Worm (Caenorhabditis elegans) whole organism, midembryonic: Measurements from ENCODE around the gene C29E4.17.

ENCODE experiments used
- T22C8.4 ChIP-seq: fragments of 200-800 bp; sonication (Bioruptor generic); IDR thresholded peaks from 2 replicates; pipeline ENCODE4 v1.3.6; 2022; ENCODE audit warnings: missing genetic modification characterization, missing compliant biosample characterization
- cog-1 ChIP-seq: sonication (generic microtip); optimal IDR thresholded peaks from 2 replicates; lab custom pipeline; 2016; ENCODE audit warnings: missing genetic modification characterization, missing compliant biosample characterization
- flt-1 ChIP-seq: fragments of 200-800 bp; sonication (Bioruptor generic); IDR thresholded peaks from 2 replicates; pipeline ENCODE4 v1.3.6; 2022; ENCODE audit warnings: missing genetic modification characterization, missing compliant biosample characterization
- klf-2 ChIP-seq: fragments of 200-800 bp; sonication (Bioruptor generic); conservative IDR thresholded peaks from 2 replicates; pipeline ENCODE4 v1.3.6; 2022; ENCODE audit warnings: missing genetic modification reagents, missing genetic modification characterization, missing compliant biosample characterization
- med-1 ChIP-seq: sonication (generic microtip); optimal IDR thresholded peaks from 2 replicates; lab custom pipeline; 2017; ENCODE audit warnings: missing genetic modification characterization, mild to moderate bottlenecking, missing compliant biosample characterization, antibody characterized with exemption, missing genetic modification reagents; ENCODE audit not compliant: insufficient read depth
- ref-1 ChIP-seq: fragments of 200-800 bp; sonication (Bioruptor generic); conservative IDR thresholded peaks from 2 replicates; pipeline ENCODE4 v1.3.6; 2022; ENCODE audit warnings: missing genetic modification reagents, missing genetic modification characterization, missing compliant biosample characterization
- tab-1 ChIP-seq: fragments of 200-800 bp; sonication (Bioruptor generic); IDR thresholded peaks from 2 replicates; pipeline ENCODE4 v1.3.6; 2022; ENCODE audit warnings: missing genetic modification characterization, missing compliant biosample characterization
- ztf-23 ChIP-seq: fragments of 200-800 bp; sonication (Bioruptor generic); IDR thresholded peaks from 2 replicates; pipeline ENCODE4 v1.3.6; 2022; ENCODE audit warnings: missing genetic modification reagents, missing genetic modification characterization, missing compliant biosample characterization
- ztf-29 ChIP-seq: fragments of 200-800 bp; sonication (Bioruptor generic); IDR thresholded peaks from 2 replicates; pipeline ENCODE4 v1.3.6; 2022; ENCODE audit warnings: missing genetic modification reagents, missing genetic modification characterization, missing compliant biosample characterization

C29E4.17 gene

ce11 chrIII:7922207-7922606, at the start of gene C29E4.17:
C29E4.17 (plus strand) TSS chrIII:7922507.
- TF ChIP-seq tab-1 (GFP tag; lab: Robert Waterston, UW) (no peak), flt-1 (GFP tag; lab: Robert Waterston, UW) (no peak), klf-2 (GFP tag; lab: Robert Waterston, UW) (no peak), T22C8.4 (GFP tag; lab: Robert Waterston, UW) (no peak), med-1 (GFP tag; lab: Kevin White, UChicago) (no peak), cog-1 (tag; lab: Kevin White, UChicago) (no peak), ref-1 (GFP tag; lab: Robert Waterston, UW) (no peak), ztf-23 (no peak), ztf-29 (no peak)

DNA sequence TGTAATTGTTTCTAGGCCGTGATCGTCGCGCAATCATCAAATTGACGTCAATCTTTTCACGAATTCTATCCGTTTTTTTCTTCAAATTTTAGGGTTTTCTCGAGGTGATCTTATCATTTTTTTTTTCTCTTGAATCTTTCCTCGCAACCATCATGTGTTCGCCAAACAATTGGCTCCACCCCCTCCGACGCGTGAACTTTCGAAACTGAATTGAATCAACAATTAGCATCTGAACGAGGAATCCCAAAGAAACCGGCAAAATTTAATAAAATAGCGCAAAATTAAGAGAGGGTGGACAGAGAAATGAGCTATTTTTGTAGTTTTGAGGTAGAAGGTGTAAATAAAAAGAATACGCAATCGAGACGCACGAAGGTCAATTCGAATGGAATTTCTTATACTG, 49.5 kb upstream of the C29E4.17 start:
- TF ChIP-seq ztf-23 = no peak
- no peak for TF ChIP-seq T22C8.4 (GFP tag; lab: Robert Waterston, UW)
- TF ChIP-seq ztf-29 = no peak
- TF ChIP-seq ref-1 (GFP tag; lab: Robert Waterston, UW) = no peak
- TF ChIP-seq med-1 (GFP tag; lab: Kevin White, UChicago) = no peak
- TF ChIP-seq klf-2 (GFP tag; lab: Robert Waterston, UW) = no peak
- TF ChIP-seq flt-1 (GFP tag; lab: Robert Waterston, UW) = no peak
- no peak for TF ChIP-seq cog-1 (tag; lab: Kevin White, UChicago)
- TF ChIP-seq tab-1 (GFP tag; lab: Robert Waterston, UW) = no peak

DNA sequence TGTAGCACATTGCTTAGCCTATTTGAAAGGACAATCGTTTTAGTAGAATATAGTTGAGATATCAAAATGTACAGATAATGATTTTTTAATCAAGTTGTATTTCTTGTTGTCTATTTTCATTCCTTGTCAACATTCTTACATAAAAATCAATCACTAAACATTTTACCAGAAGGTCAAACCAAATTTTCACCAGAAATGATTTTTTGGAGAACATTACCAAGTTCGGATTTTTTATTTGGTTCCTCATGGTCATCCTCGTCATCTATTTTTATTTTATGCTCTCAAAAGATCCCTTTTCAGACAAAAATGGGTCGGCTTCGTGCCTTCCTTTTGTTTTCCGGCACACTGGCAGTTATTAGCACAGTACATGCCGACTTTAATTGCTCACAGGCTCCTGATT, 48.8 kb upstream of the C29E4.17 start, which contains the start of gene tyr-1:
Gene tyr-1 (plus strand): TSS at position 301 of the 400 bp plus-strand sequence.
- TF ChIP-seq cog-1 (tag; lab: Kevin White, UChicago) (no peak), med-1 (GFP tag; lab: Kevin White, UChicago) (no peak), flt-1 (GFP tag; lab: Robert Waterston, UW) (no peak), tab-1 (GFP tag; lab: Robert Waterston, UW) (no peak), ref-1 (GFP tag; lab: Robert Waterston, UW) (no peak), ztf-29 (no peak), klf-2 (GFP tag; lab: Robert Waterston, UW) (no peak), T22C8.4 (GFP tag; lab: Robert Waterston, UW) (no peak), ztf-23 (no peak)

- TF ChIP-seq med-1 (GFP tag; lab: Kevin White, UChicago) (no peak), cog-1 (tag; lab: Kevin White, UChicago) (no peak), ztf-29 (no peak), flt-1 (GFP tag; lab: Robert Waterston, UW) (no peak), ref-1 (GFP tag; lab: Robert Waterston, UW) (no peak), ztf-23 (no peak), klf-2 (GFP tag; lab: Robert Waterston, UW) (no peak), T22C8.4 (GFP tag; lab: Robert Waterston, UW) (no peak)
Observed at ce11 chrIII:7877090-7877489, 45.2 kb upstream of the C29E4.17 start.

DNA sequence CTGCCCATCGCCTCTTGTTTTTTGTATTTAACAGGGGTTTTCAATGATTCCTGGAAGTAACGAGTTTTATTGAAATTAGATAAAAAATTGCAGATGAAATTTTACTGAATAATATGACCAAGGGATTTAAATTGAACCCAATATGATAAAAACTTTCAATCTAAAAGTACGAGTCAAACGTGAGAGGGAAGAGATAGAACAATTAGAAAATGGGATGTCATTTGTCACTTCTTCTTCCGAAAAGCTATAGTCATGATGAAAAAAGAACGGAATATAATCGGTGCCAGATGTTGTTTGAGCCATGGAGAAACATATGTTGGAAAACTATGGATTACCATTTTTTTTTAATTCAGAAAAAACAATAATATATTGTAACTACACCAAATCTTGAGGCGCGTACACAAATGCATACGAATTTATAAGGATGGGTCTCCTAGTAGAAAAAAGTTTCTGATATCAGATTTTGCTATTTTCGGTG, 43.4 kb upstream of the C29E4.17 start, which contains the start of gene sup-18:
Gene sup-18 (minus strand): TSS at position 51 of the 478 bp plus-strand sequence.
- TF ChIP-seq ref-1 (GFP tag; lab: Robert Waterston, UW) (no peak), ztf-29 (no peak)

ce11 chrIII:7880132-7880715, 42.1 kb upstream of the C29E4.17 start:
- TF ChIP-seq tab-1 (GFP tag; lab: Robert Waterston, UW) = no peak
- TF ChIP-seq ref-1 (GFP tag; lab: Robert Waterston, UW) = no peak
- no peak for TF ChIP-seq ztf-23
- no peak for TF ChIP-seq ztf-29
- no peak for TF ChIP-seq T22C8.4 (GFP tag; lab: Robert Waterston, UW)
- TF ChIP-seq klf-2 (GFP tag; lab: Robert Waterston, UW) = no peak
- TF ChIP-seq cog-1 (tag; lab: Kevin White, UChicago) = no peak
- no peak for TF ChIP-seq med-1 (GFP tag; lab: Kevin White, UChicago)
- no peak for TF ChIP-seq flt-1 (GFP tag; lab: Robert Waterston, UW)

DNA sequence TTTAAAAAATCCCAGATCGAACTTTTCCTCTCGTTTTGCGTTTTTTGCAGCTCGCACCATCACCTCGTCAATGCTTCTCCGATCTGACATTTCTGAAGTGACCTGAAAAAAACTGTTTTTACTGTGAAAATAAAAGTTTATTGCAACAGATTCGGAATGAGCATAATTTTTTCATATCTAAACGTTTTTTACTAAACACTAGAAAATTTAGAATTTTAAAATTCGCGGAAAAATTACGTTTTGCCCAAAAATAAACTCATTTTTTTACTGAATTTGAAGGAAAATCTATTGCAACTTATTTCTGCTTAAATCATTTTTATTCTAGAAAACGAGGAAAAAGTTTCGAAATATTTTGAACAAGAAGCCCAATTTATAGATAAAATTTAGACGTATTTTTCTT, 39.4 kb upstream of the C29E4.17 start, which contains the start of gene ZK688.9:
Gene ZK688.9 (minus strand): TSS at position 101 of the 400 bp plus-strand sequence.
- TF ChIP-seq ztf-29 (no peak), T22C8.4 (GFP tag; lab: Robert Waterston, UW) (no peak), tab-1 (GFP tag; lab: Robert Waterston, UW) (no peak), cog-1 (tag; lab: Kevin White, UChicago) (no peak), ref-1 (GFP tag; lab: Robert Waterston, UW) (no peak), klf-2 (GFP tag; lab: Robert Waterston, UW) (no peak), med-1 (GFP tag; lab: Kevin White, UChicago) (no peak), flt-1 (GFP tag; lab: Robert Waterston, UW) (no peak), ztf-23 (no peak)

ce11 chrIII:7884863-7885262, 37.4 kb upstream of the C29E4.17 start, which contains the start of gene ZK688.11:
ZK688.11 (minus strand) TSS chrIII:7884963.
- TF ChIP-seq ref-1 (GFP tag; lab: Robert Waterston, UW) (no peak), ztf-29 (no peak), T22C8.4 (GFP tag; lab: Robert Waterston, UW) (no peak), ztf-23 (no peak), tab-1 (GFP tag; lab: Robert Waterston, UW) (no peak), med-1 (GFP tag; lab: Kevin White, UChicago) (no peak), flt-1 (GFP tag; lab: Robert Waterston, UW) (no peak), cog-1 (tag; lab: Kevin White, UChicago) (no peak), klf-2 (GFP tag; lab: Robert Waterston, UW) (no peak)

DNA sequence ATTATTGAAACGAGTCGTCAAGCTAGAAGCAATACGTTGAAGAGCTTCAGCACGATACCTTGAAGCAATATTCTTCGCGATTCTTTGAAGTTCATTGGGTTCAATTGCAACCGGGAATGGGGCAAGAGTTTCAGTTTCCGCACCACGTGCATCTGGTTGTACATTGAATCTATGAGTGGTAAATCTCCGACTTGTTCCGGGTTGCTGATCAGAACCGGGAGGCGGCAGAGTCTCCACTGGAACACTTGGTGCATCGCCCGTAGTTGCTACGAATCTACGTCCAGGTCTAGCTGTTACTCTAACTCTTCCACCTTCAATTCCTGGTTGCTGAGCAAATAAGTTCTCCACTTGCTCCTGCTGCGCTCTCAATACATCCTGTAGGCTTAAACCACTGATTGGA, 33.3 kb upstream of the C29E4.17 start:
- TF ChIP-seq tab-1 (GFP tag; lab: Robert Waterston, UW) = no peak
- TF ChIP-seq med-1 (GFP tag; lab: Kevin White, UChicago) = no peak
- TF ChIP-seq flt-1 (GFP tag; lab: Robert Waterston, UW) = no peak
- TF ChIP-seq klf-2 (GFP tag; lab: Robert Waterston, UW) = no peak
- TF ChIP-seq T22C8.4 (GFP tag; lab: Robert Waterston, UW) = no peak
- no peak for TF ChIP-seq ref-1 (GFP tag; lab: Robert Waterston, UW)
